Worm (Caenorhabditis elegans) whole organism, mixed stage, embryonic: Measurements from ENCODE around the gene pcp-1.

Experiments used
- bed-3 ChIP-seq: fragments of 200-800 bp; sonication (Bioruptor generic); optimal IDR thresholded peaks from 3 replicates; lab custom pipeline; 2018; ENCODE audit warnings: mild to moderate bottlenecking, missing genetic modification characterization, moderate library complexity, missing compliant biosample characterization
- ceh-39 ChIP-seq: fragments of 150-350 bp; optimal IDR thresholded peaks from 2 replicates; lab custom pipeline; 2014; ENCODE audit warnings: missing biosample characterization, missing genetic modification characterization
- ceh-43 ChIP-seq: fragments of 200-800 bp; sonication (Bioruptor generic); optimal IDR thresholded peaks from 2 replicates; lab custom pipeline; 2018; ENCODE audit warnings: mild to moderate bottlenecking, missing genetic modification characterization, moderate library complexity, missing compliant biosample characterization
- ceh-83 ChIP-seq: fragments of 200-800 bp; sonication (Bioruptor generic); optimal IDR thresholded peaks from 2 replicates; lab custom pipeline; 2018; ENCODE audit warnings: mild to moderate bottlenecking, missing genetic modification characterization, missing compliant biosample characterization
- ces-1 ChIP-seq: fragments of 150-350 bp; optimal IDR thresholded peaks from 2 replicates; lab custom pipeline; 2014; ENCODE audit warnings: missing biosample characterization, missing genetic modification reagents, missing genetic modification characterization
- cnd-1 ChIP-seq: fragments of 200-800 bp; sonication (Bioruptor generic); optimal IDR thresholded peaks from 2 replicates; lab custom pipeline; 2018; ENCODE audit warnings: mild to moderate bottlenecking, missing genetic modification characterization, missing compliant biosample characterization
- drap-1 ChIP-seq: fragments of 200-800 bp; sonication (Bioruptor generic); optimal IDR thresholded peaks from 3 replicates; lab custom pipeline; 2018; ENCODE audit warnings: mild to moderate bottlenecking, missing genetic modification characterization, missing compliant biosample characterization
- elt-1 ChIP-seq: sonication (generic microtip); optimal IDR thresholded peaks from 2 replicates; lab custom pipeline; 2017; ENCODE audit warnings: missing genetic modification characterization, mild to moderate bottlenecking, missing compliant biosample characterization, antibody characterized with exemption, moderate library complexity, borderline replicate concordance; ENCODE audit not compliant: insufficient read depth
- elt-3 ChIP-seq: fragments of 150-350 bp; optimal IDR thresholded peaks from 2 replicates; lab custom pipeline; 2014; ENCODE audit warnings: missing biosample characterization, missing genetic modification characterization
- ham-2 ChIP-seq: fragments of 200-800 bp; sonication (Bioruptor generic); optimal IDR thresholded peaks from 2 replicates; lab custom pipeline; 2018; ENCODE audit warnings: mild to moderate bottlenecking, missing genetic modification characterization, missing compliant biosample characterization
- lin-13 ChIP-seq: fragments of 150-350 bp; optimal IDR thresholded peaks from 2 replicates; lab custom pipeline; 2014; ENCODE audit warnings: missing biosample characterization, missing genetic modification characterization
- lsy-2 ChIP-seq: fragments of 150-350 bp; optimal IDR thresholded peaks from 2 replicates; lab custom pipeline; 2014; ENCODE audit warnings: missing biosample characterization, missing genetic modification characterization
- mab-5 ChIP-seq: fragments of 150-350 bp; optimal IDR thresholded peaks from 2 replicates; lab custom pipeline; 2014; ENCODE audit warnings: missing biosample characterization, missing genetic modification characterization
- mep-1 ChIP-seq: fragments of 150-350 bp; optimal IDR thresholded peaks from 2 replicates; lab custom pipeline; 2017; ENCODE audit warnings: missing biosample characterization, missing genetic modification reagents, missing genetic modification characterization, inconsistent platforms
- mls-2 ChIP-seq: sonication (generic microtip); optimal IDR thresholded peaks from 2 replicates; lab custom pipeline; 2016; ENCODE audit warnings: mild to moderate bottlenecking, missing genetic modification characterization, moderate library complexity, missing compliant biosample characterization
- nhr-12 ChIP-seq: fragments of 150-350 bp; optimal IDR thresholded peaks from 2 replicates; lab custom pipeline; 2014; ENCODE audit warnings: missing biosample characterization, missing genetic modification characterization
- nhr-2 ChIP-seq: fragments of 150-350 bp; optimal IDR thresholded peaks from 2 replicates; lab custom pipeline; 2014; ENCODE audit warnings: missing biosample characterization, missing genetic modification characterization
- nhr-237 ChIP-seq: fragments of 150-350 bp; optimal IDR thresholded peaks from 2 replicates; lab custom pipeline; 2014; ENCODE audit warnings: missing biosample characterization, missing genetic modification characterization
- nhr-28 ChIP-seq: fragments of 150-350 bp; optimal IDR thresholded peaks from 2 replicates; lab custom pipeline; 2014; ENCODE audit warnings: missing biosample characterization, missing genetic modification characterization
- nhr-76 ChIP-seq: sonication (generic microtip); optimal IDR thresholded peaks from 2 replicates; lab custom pipeline; 2017; ENCODE audit warnings: missing biosample characterization, missing genetic modification characterization
- pha-4 ChIP-seq: fragments of 150-350 bp; optimal IDR thresholded peaks from 2 replicates; lab custom pipeline; 2018; ENCODE audit warnings: missing biosample characterization, missing genetic modification reagents, missing genetic modification characterization
- sem-2 ChIP-seq: fragments of 200-800 bp; sonication (Bioruptor generic); optimal IDR thresholded peaks from 2 replicates; lab custom pipeline; 2018; ENCODE audit warnings: mild to moderate bottlenecking, missing genetic modification characterization, missing compliant biosample characterization
- sptf-1 ChIP-seq: sonication (generic microtip); optimal IDR thresholded peaks from 2 replicates; lab custom pipeline; 2017; ENCODE audit warnings: mild to moderate bottlenecking, missing genetic modification characterization, moderate library complexity, missing compliant biosample characterization
- tbx-8 ChIP-seq: fragments of 200-800 bp; sonication (Bioruptor generic); optimal IDR thresholded peaks from 2 replicates; lab custom pipeline; 2018; ENCODE audit warnings: mild to moderate bottlenecking, missing genetic modification characterization, moderate library complexity, missing compliant biosample characterization
- unc-120 ChIP-seq: sonication (generic microtip); optimal IDR thresholded peaks from 2 replicates; lab custom pipeline; 2017; ENCODE audit warnings: missing genetic modification characterization, missing compliant biosample characterization; ENCODE audit not compliant: poor library complexity, severe bottlenecking
- unc-39 ChIP-seq: fragments of 150-350 bp; optimal IDR thresholded peaks from 2 replicates; lab custom pipeline; 2014; ENCODE audit warnings: missing biosample characterization, missing genetic modification characterization
- unc-62 ChIP-seq: fragments of 150-350 bp; optimal IDR thresholded peaks from 2 replicates; lab custom pipeline; 2014; ENCODE audit warnings: missing biosample characterization, missing genetic modification reagents, missing genetic modification characterization
- ztf-11 ChIP-seq: fragments of 150-350 bp; optimal IDR thresholded peaks from 2 replicates; lab custom pipeline; 2014; ENCODE audit warnings: missing biosample characterization, missing genetic modification characterization

Gene pcp-1

DNA sequence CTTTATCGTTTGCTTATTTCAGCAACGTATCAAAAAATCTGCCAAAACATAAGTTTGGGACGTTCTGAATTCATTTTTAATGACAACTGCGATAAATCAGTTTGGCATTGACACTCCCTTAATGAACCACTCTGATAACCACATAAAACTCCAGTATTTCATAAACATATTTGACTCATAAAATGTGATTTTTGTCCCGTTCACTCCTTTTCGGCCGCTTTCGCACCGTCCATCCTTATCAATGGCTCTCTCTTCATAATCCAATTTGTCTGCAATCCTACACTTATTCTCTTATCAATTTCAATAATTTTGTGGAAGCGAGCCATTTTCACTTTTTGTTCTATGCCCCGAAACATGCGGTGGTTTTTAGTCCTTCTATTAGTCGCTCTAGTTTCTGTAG is at the start of gene pcp-1:
Gene pcp-1, plus strand, starts transcription at position 342 of the 400 bp plus-strand sequence.
- no peak for TF ChIP-seq tbx-8 (GFP tag; lab: Kevin White, UChicago)
- no peak for TF ChIP-seq ceh-39 (tag; lab: Kevin White, UChicago)
- no peak for TF ChIP-seq bed-3 (GFP tag; lab: Kevin White, UChicago)
- no peak for TF ChIP-seq unc-62 (GFP tag; lab: Kevin White, UChicago)
- no peak for TF ChIP-seq nhr-76 (tag; lab: Kevin White, UChicago)
- TF ChIP-seq nhr-2: no peak
- TF ChIP-seq, all 35 proteins: peak for 0

- TF ChIP-seq mls-2 (tag; lab: Kevin White, UChicago): no peak
- TF ChIP-seq nhr-12 (tag; lab: Kevin White, UChicago): no peak
- no peak for TF ChIP-seq ces-1 (GFP tag; lab: Kevin White, UChicago)
- TF ChIP-seq mab-5 (tag; lab: Kevin White, UChicago): no peak
- TF ChIP-seq ceh-39 (tag; lab: Kevin White, UChicago): no peak
Measured at ce11 chrIII:7709391-7709790, 49.3 kb upstream of the pcp-1 start, which contains the start of gene lin-13. TSS of gene lin-13 (minus strand) at chrIII:7709491.

- TF ChIP-seq cnd-1 (tag; lab: Kevin White, UChicago) (peak; percentile 2), lin-13 (tag; lab: Kevin White, UChicago) (no peak), nhr-237 (tag; lab: Kevin White, UChicago) (peak; percentile 60), pha-4 (tag; lab: Kevin White, UChicago) (peak; percentile 74), ztf-11 (no peak), nhr-2 (peak; percentile 41), sptf-1 (tag; lab: Kevin White, UChicago) (peak; percentile 48), ces-1 (GFP tag; lab: Kevin White, UChicago) (peak; percentile 64), lsy-2 (tag; lab: Kevin White, UChicago) (peak; percentile 36), mep-1 (peak; percentile 90), elt-3 (tag; lab: Kevin White, UChicago) (no peak), mls-2 (tag; lab: Kevin White, UChicago) (peak; percentile 34), ceh-39 (tag; lab: Kevin White, UChicago) (peak; percentile 89), ham-2 (peak; percentile 57), unc-120 (tag; lab: Kevin White, UChicago) (peak; percentile 7)
Measured at ce11 chrIII:7710066-7710465, 48.6 kb upstream of the pcp-1 start.

DNA sequence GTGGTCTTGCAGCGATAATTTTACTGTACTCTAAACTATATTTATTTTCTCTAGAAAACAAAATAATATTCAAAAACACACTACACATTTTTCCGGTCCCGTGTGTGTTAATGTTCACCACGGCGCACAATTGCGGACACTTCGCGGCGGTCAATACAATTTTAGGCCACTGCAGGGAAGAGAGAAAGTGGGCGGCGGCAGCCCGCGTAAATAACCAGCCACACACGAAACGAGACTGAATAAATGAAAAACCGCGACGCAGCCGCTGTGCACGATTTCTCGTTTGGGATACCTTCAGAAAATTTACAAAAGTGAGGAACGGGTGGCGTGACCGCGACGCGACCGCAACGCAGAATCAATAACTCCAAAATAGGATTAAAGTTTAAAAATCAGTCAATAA is 47.8 kb upstream of the pcp-1 start:
- TF ChIP-seq mab-5 (tag; lab: Kevin White, UChicago) (no peak), lin-13 (tag; lab: Kevin White, UChicago) (no peak), sptf-1 (tag; lab: Kevin White, UChicago) (peak; percentile 35), nhr-28 (tag; lab: Kevin White, UChicago) (no peak), lsy-2 (tag; lab: Kevin White, UChicago) (peak; percentile 23), ceh-83 (no peak), mls-2 (tag; lab: Kevin White, UChicago) (peak; percentile 40), unc-39 (tag; lab: Kevin White, UChicago) (no peak), sem-2 (GFP tag; lab: Kevin White, UChicago) (no peak), tbx-8 (GFP tag; lab: Kevin White, UChicago) (no peak), nhr-12 (tag; lab: Kevin White, UChicago) (no peak), unc-120 (tag; lab: Kevin White, UChicago) (peak; percentile 73), ces-1 (GFP tag; lab: Kevin White, UChicago) (peak; percentile 63), elt-3 (tag; lab: Kevin White, UChicago) (no peak), ceh-43 (no peak), cnd-1 (tag; lab: Kevin White, UChicago) (peak; percentile 39), drap-1 (GFP tag; lab: Kevin White, UChicago) (peak; percentile 11), pha-4 (tag; lab: Kevin White, UChicago) (peak; percentile 2), nhr-237 (tag; lab: Kevin White, UChicago) (peak; percentile 16), elt-1 (tag; lab: Kevin White, UChicago) (no peak), nhr-2 (no peak), mep-1 (no peak)

DNA sequence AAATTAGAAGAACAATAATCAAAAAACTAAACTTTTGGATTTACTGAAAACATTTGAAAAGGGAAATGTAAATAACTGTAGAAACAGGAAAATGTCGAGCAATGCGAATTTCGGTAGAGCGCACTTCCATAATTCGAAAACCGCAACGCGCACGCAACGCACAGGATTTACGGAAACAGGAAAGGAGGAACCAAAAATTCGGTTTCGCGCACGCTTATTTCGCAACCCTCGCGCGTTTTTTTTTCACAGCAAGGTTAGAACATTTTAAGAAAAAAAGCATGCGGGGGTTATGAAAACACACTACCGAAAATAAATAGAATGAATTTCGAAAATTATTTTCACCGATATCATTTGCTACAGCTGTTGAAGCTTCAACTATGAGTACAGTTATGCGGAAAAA is 47.2 kb upstream of the pcp-1 start:
- TF ChIP-seq mab-5 (tag; lab: Kevin White, UChicago): no peak
- TF ChIP-seq lin-13 (tag; lab: Kevin White, UChicago): no peak
- no peak for TF ChIP-seq bed-3 (GFP tag; lab: Kevin White, UChicago)
- no peak for TF ChIP-seq pha-4 (tag; lab: Kevin White, UChicago)
